Worm (Caenorhabditis elegans) whole organism, late embryonic: ENCODE results near the gene C07A9.13.
A peak's percentile ranks its signal among the peaks of the same experiment; 100 is the strongest.

Experiments used
- ceh-19 ChIP-seq: fragments of 200-800 bp; sonication (Bioruptor generic); optimal IDR thresholded peaks from 2 replicates; lab custom pipeline; 2018; ENCODE audit warnings: mild to moderate bottlenecking, missing genetic modification characterization, missing compliant biosample characterization
- ceh-2 ChIP-seq: sonication (generic microtip); optimal IDR thresholded peaks from 2 replicates; lab custom pipeline; 2016; ENCODE audit warnings: missing genotype, missing genetic modification characterization, missing compliant biosample characterization
- ceh-22 ChIP-seq: sonication (generic microtip); optimal IDR thresholded peaks from 2 replicates; lab custom pipeline; 2017; ENCODE audit warnings: missing biosample characterization, missing genetic modification characterization
- ceh-48 ChIP-seq: sonication (generic microtip); optimal IDR thresholded peaks from 2 replicates; lab custom pipeline; 2016; ENCODE audit warnings: missing genetic modification characterization, inconsistent platforms, missing compliant biosample characterization
- dmd-4 ChIP-seq: sonication (generic microtip); optimal IDR thresholded peaks from 2 replicates; lab custom pipeline; 2016; ENCODE audit warnings: borderline replicate concordance, missing genetic modification characterization, missing compliant biosample characterization
- hlh-15 ChIP-seq: sonication (generic microtip); optimal IDR thresholded peaks from 2 replicates; lab custom pipeline; 2016; ENCODE audit warnings: missing genetic modification characterization, missing compliant biosample characterization
- hlh-30 ChIP-seq: sonication (generic microtip); optimal IDR thresholded peaks from 2 replicates; lab custom pipeline; 2017; ENCODE audit warnings: antibody characterized with exemption, missing genetic modification characterization, missing compliant biosample characterization; ENCODE audit not compliant: insufficient read depth
- hlh-6 ChIP-seq: sonication (generic microtip); optimal IDR thresholded peaks from 2 replicates; lab custom pipeline; 2016; ENCODE audit warnings: missing genotype, missing genetic modification characterization, missing compliant biosample characterization
- hlh-8 ChIP-seq: sonication (generic microtip); optimal IDR thresholded peaks from 2 replicates; lab custom pipeline; 2016; ENCODE audit warnings: missing genotype, missing genetic modification characterization, missing compliant biosample characterization
- lin-11 ChIP-seq: fragments of 200-800 bp; sonication (Bioruptor generic); optimal IDR thresholded peaks from 2 replicates; lab custom pipeline; 2018; ENCODE audit warnings: mild to moderate bottlenecking, missing genetic modification characterization, missing compliant biosample characterization
- mec-3 ChIP-seq: sonication (generic microtip); optimal IDR thresholded peaks from 2 replicates; lab custom pipeline; 2016; ENCODE audit warnings: borderline replicate concordance, missing genetic modification characterization, missing compliant biosample characterization
- npax-4 ChIP-seq: sonication (generic microtip); optimal IDR thresholded peaks from 2 replicates; lab custom pipeline; 2016; ENCODE audit warnings: missing genetic modification characterization, missing compliant biosample characterization
- pqm-1 ChIP-seq: sonication (generic microtip); optimal IDR thresholded peaks from 2 replicates; lab custom pipeline; 2016; ENCODE audit warnings: missing genetic modification characterization, missing compliant biosample characterization
- ref-2 ChIP-seq: sonication (generic microtip); optimal IDR thresholded peaks from 2 replicates; lab custom pipeline; 2016; ENCODE audit warnings: missing genetic modification characterization, missing compliant biosample characterization
- rnt-1 ChIP-seq: sonication (generic microtip); optimal IDR thresholded peaks from 2 replicates; lab custom pipeline; 2016; ENCODE audit warnings: missing genetic modification characterization, missing compliant biosample characterization
- ztf-16 ChIP-seq: sonication (generic microtip); optimal IDR thresholded peaks from 2 replicates; lab custom pipeline; 2017; ENCODE audit warnings: missing genetic modification characterization, missing compliant biosample characterization

Gene C07A9.13

DNA sequence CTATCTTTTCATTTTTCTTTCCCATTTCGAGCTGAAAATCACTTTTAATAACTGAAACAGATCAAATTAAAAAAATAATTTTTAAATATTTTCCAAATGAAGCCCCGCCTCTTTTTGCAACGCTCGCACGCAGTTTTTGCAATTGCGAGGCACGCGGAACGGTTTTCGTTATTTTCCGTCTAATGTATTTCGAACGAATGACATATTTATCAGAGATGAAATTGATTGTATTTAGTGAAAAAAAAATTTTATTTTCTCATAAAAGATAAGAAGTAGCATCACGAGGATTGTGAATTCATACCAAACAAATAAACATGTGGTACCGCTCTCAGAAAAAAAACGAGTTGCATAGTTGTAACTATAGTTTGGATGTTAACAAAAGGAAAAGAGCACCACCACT is 51.3 kb downstream of the C07A9.13 start, which contains the start of gene rpac-19 (continued):
- TF ChIP-seq ref-2 (tag; lab: Kevin White, UChicago) (peak; percentile 55), ceh-48 (no peak), ceh-19 (GFP tag; lab: Kevin White, UChicago) (peak; percentile 7), ceh-22 (tag; lab: Kevin White, UChicago) (no peak), lin-11 (tag; lab: Kevin White, UChicago) (peak; percentile 47), hlh-8 (tag; lab: Kevin White, UChicago) (peak; percentile 31), rnt-1 (tag; lab: Kevin White, UChicago) (no peak), npax-4 (tag; lab: Kevin White, UChicago) (no peak), pqm-1 (tag; lab: Kevin White, UChicago) (no peak), ceh-2 (tag; lab: Kevin White, UChicago) (peak; percentile 67), hlh-30 (no peak), hlh-6 (tag; lab: Kevin White, UChicago) (no peak), ztf-16 (no peak), mec-3 (tag; lab: Kevin White, UChicago) (no peak), hlh-15 (tag; lab: Kevin White, UChicago) (no peak), dmd-4 (tag; lab: Kevin White, UChicago) (peak; percentile 21)
